Worm (Caenorhabditis elegans) whole organism, midembryonic: ENCODE data around the gene spe-17.

Source experiments
- flt-1 ChIP-seq: fragments of 200-800 bp; sonication (Bioruptor generic); IDR thresholded peaks from 2 replicates; pipeline ENCODE4 v1.3.6; 2022; ENCODE audit warnings: missing genetic modification characterization, missing compliant biosample characterization
- ref-1 ChIP-seq: fragments of 200-800 bp; sonication (Bioruptor generic); conservative IDR thresholded peaks from 2 replicates; pipeline ENCODE4 v1.3.6; 2022; ENCODE audit warnings: missing genetic modification reagents, missing genetic modification characterization, missing compliant biosample characterization

DNA sequence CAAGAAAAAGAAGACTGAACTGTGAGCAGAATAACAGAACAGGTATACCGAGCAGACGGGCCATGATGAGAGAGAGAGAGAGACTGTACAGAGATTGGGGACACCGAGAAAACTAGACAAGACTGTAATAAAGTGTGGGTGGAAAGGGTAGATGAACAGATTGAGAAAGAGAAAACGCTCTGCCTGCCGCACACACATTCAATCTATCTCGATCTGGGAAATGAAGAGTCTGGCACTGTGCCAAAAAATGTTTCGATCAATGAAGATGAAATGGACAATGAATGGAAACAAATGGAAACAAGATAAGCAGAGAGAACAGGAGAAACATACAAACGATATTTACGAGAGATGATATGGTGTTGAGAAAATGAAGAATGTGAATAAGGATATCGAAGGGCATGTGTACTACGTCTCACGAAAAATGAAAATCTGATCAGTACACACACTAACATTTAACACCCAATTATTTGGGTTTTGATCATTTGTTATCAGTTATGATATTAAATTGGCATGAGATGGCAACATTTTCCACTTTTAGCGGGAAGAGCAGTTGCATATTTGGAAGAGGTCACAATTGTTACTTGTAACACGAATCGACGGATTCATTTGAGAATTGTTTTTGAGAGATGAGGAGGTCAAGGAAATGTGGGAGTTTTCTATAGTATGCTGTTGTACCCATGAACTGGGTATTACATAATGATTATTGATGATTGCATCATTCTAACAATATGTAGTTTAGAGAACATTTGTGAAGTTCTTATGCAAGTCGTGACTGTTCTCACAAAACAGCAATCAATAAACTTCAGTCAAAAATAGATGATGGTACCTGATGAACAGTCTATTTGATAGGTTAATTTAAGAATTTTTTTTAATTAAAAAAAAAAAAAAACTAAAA is 31.9 kb downstream of the spe-17 start:
- TF ChIP-seq flt-1 (GFP tag; lab: Robert Waterston, UW) (no peak), ref-1 (GFP tag; lab: Robert Waterston, UW) (no peak)
